Worm (Caenorhabditis elegans): ENCODE results near the gene nhr-273.

DNA sequence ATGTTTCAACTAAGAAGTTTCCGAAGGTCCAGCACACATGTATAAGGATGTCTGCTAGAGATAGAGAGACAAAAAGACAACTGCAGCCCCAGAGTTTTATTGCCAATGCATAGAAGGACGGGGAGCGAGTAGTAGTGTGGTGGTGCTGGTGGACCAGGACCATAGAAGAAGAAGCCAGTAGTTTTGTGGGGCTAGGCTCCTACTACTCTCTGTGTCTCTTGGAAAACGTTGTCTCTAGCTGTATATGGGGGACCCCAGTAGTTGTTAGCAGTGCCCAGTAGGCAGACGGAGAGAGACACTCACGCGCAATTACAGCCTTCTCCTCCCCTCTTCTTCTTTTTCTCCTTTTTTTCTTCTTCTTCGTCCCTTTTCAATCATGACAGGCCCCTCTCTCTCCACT is 20.9 kb downstream of the nhr-273 start:
- no peak for TF ChIP-seq egl-27 (tag; optimal IDR thresholded peaks at IDR 0.05)
- TF ChIP-seq elt-3 (tag; optimal IDR thresholded peaks at IDR 0.05) = no peak
- no peak for TF ChIP-seq lin-13 (GFP tag; optimal IDR thresholded peaks at IDR 0.05)
- TF ChIP-seq R02D3.7 (tag; optimal IDR thresholded peaks at IDR 0.05) = no peak
- no peak for TF ChIP-seq dmd-4 (tag; optimal IDR thresholded peaks at IDR 0.05)
- TF ChIP-seq fos-1 (tag; optimal IDR thresholded peaks at IDR 0.05) = no peak
- no peak for TF ChIP-seq ztf-11 (tag; optimal IDR thresholded peaks at IDR 0.05)
- TF ChIP-seq snpc-4 (tag; optimal IDR thresholded peaks at IDR 0.05) = no peak
- no peak for TF ChIP-seq ztf-4 (tag; optimal IDR thresholded peaks at IDR 0.05)
- TF ChIP-seq aly-2 (tag; optimal IDR thresholded peaks at IDR 0.05) = no peak
- no peak for TF ChIP-seq skn-1 (tag; optimal IDR thresholded peaks at IDR 0.05)
- TF ChIP-seq alr-1 (tag; optimal IDR thresholded peaks at IDR 0.05) = no peak

All from whole organism, L2 larva.